Worm (Caenorhabditis elegans): ENCODE data around the gene gldi-3.

The gldi-3 gene

ce11 chrII:9291632-9292031, 11.7 kb upstream of the gldi-3 start, which contains the start of gene acs-7:
TSS of gene acs-7 (plus strand) at chrII:9292017.
- TF ChIP-seq hlh-30 (tag; optimal IDR thresholded peaks at IDR 0.05; ENCODE audit: insufficient read depth), result peak; percentile 51
- TF ChIP-seq lim-7 (GFP tag; IDR thresholded peaks at IDR 0.05), result no peak
- TF ChIP-seq lin-39 (tag; optimal IDR thresholded peaks at IDR 0.05), result no peak
- TF ChIP-seq mes-2 (tag; optimal IDR thresholded peaks at IDR 0.05; ENCODE audit: poor library complexity, severe bottlenecking), result no peak
- no peak for TF ChIP-seq F49E8.2 (tag; optimal IDR thresholded peaks at IDR 0.05; ENCODE audit: borderline replicate concordance)
- TF ChIP-seq hlh-11 (tag; optimal IDR thresholded peaks at IDR 0.05), result peak; percentile 88
- no peak for TF ChIP-seq lir-3 (tag; optimal IDR thresholded peaks at IDR 0.05)
- 0 out of 2 replicates have a peak, but pooled peaks have one; percentile 15 for TF ChIP-seq tra-1 (GFP tag; IDR thresholded peaks at IDR 0.05)
- no peak for TF ChIP-seq Y48G9A.11 (GFP tag; IDR thresholded peaks at IDR 0.05)
- no peak for TF ChIP-seq zip-2 (tag; optimal IDR thresholded peaks at IDR 0.05)
- no peak for TF ChIP-seq lin-1 (GFP tag; IDR thresholded peaks at IDR 0.05)
- no peak for TF ChIP-seq ZK546.5 (tag; optimal IDR thresholded peaks at IDR 0.05)
- TF ChIP-seq unc-39 (tag; optimal IDR thresholded peaks at IDR 0.05), result no peak
- TF ChIP-seq nhr-28 (tag; optimal IDR thresholded peaks at IDR 0.05), result peak; percentile 96
- TF ChIP-seq aha-1 (tag), result no peak
- no peak for TF ChIP-seq ceh-28 (tag; optimal IDR thresholded peaks at IDR 0.05)
- no peak for TF ChIP-seq madf-9 (GFP tag; conservative IDR thresholded peaks at IDR 0.05)
- TF ChIP-seq lsy-2 (tag; optimal IDR thresholded peaks at IDR 0.05), result no peak
- TF ChIP-seq mdl-1 (tag; optimal IDR thresholded peaks at IDR 0.05), result peak in 1 of 2 experiments; percentile 74
- TF ChIP-seq dmd-8 (GFP tag; IDR thresholded peaks at IDR 0.05), result no peak
- peak; percentile 89 for TF ChIP-seq nhr-77 (tag; optimal IDR thresholded peaks at IDR 0.05)
- no peak for TF ChIP-seq cey-2 (tag; optimal IDR thresholded peaks at IDR 0.05; ENCODE audit: borderline replicate concordance, insufficient read depth)
- TF ChIP-seq lin-29 (GFP tag; IDR thresholded peaks at IDR 0.05), result no peak
- TF ChIP-seq sdz-12 (GFP tag; optimal IDR thresholded peaks at IDR 0.05), result no peak
- TF ChIP-seq R02D3.7 (tag; optimal IDR thresholded peaks at IDR 0.05), result no peak
- TF ChIP-seq daf-12 (tag; optimal IDR thresholded peaks at IDR 0.05), result no peak
- no peak for TF ChIP-seq aly-2 (tag; optimal IDR thresholded peaks at IDR 0.05)
- no peak for TF ChIP-seq lin-38 (GFP tag; IDR thresholded peaks at IDR 0.05)
- no peak for TF ChIP-seq daf-16 (GFP tag; optimal IDR thresholded peaks at IDR 0.05)
- TF ChIP-seq daf-16 (tag; optimal IDR thresholded peaks at IDR 0.05), result peak; percentile 95
- TF ChIP-seq dve-1 (tag; optimal IDR thresholded peaks at IDR 0.05; ENCODE audit: insufficient read depth), result peak; percentile 95
- no peak for TF ChIP-seq mdt-29 (GFP tag; IDR thresholded peaks at IDR 0.05)
- no peak for TF ChIP-seq nhr-6 (tag; optimal IDR thresholded peaks at IDR 0.05)
- no peak for TF ChIP-seq lin-15B (tag; optimal IDR thresholded peaks at IDR 0.05)
- TF ChIP-seq php-3 (GFP tag; IDR thresholded peaks at IDR 0.05), result peak; percentile 90
- TF ChIP-seq zfp-2 (tag; optimal IDR thresholded peaks at IDR 0.05), result no peak
- TF ChIP-seq snpc-4 (tag; optimal IDR thresholded peaks at IDR 0.05), result no peak
- no peak for TF ChIP-seq F37D6.2 (tag; optimal IDR thresholded peaks at IDR 0.05)
- peak; percentile 32 for TF ChIP-seq nhr-102 (tag; optimal IDR thresholded peaks at IDR 0.05)
- TF ChIP-seq ztf-11 (tag; optimal IDR thresholded peaks at IDR 0.05), result no peak
- no peak for TF ChIP-seq ctbp-1 (GFP tag; IDR thresholded peaks at IDR 0.05)
- no peak for TF ChIP-seq D1046.2 (GFP tag; IDR thresholded peaks at IDR 0.05)
- TF ChIP-seq T20F7.1 (GFP tag; optimal IDR thresholded peaks at IDR 0.05), result peak; percentile 21
- TF ChIP-seq hif-1 (tag; optimal IDR thresholded peaks at IDR 0.05), result no peak
- TF ChIP-seq T26A8.4 (GFP tag; IDR thresholded peaks at IDR 0.05), result no peak
- TF ChIP-seq mep-1 (tag; optimal IDR thresholded peaks at IDR 0.05), result peak; percentile 60
- peak; percentile 31 for TF ChIP-seq nhr-48 (tag; optimal IDR thresholded peaks at IDR 0.05)
- TF ChIP-seq saeg-2 (GFP tag; IDR thresholded peaks at IDR 0.05), result no peak
- no peak for TF ChIP-seq ceh-32 (tag; optimal IDR thresholded peaks at IDR 0.05; ENCODE audit: poor library complexity)
- TF ChIP-seq duxl-1 (tag; optimal IDR thresholded peaks at IDR 0.05; ENCODE audit: poor library complexity), result no peak
- peak; percentile 2 for TF ChIP-seq nhr-10 (tag; optimal IDR thresholded peaks at IDR 0.05)
- peak; percentile 87 for TF ChIP-seq dmd-6 (GFP tag; IDR thresholded peaks at IDR 0.05)

Data from whole organism, L4 larva.